Worm (Caenorhabditis elegans) whole organism, L4/young adult: ENCODE data around the gene exp-2.

Source experiments
- W03F9.2 ChIP-seq: fragments of 150-350 bp; optimal IDR thresholded peaks from 2 replicates; lab custom pipeline; 2014; ENCODE audit warnings: missing biosample characterization, missing genetic modification characterization
- him-1 ChIP-seq: sonication (generic microtip); optimal IDR thresholded peaks from 2 replicates; lab custom pipeline; 2016; ENCODE audit warnings: missing genotype, missing genetic modification reagents, missing genetic modification characterization, missing compliant biosample characterization

DNA sequence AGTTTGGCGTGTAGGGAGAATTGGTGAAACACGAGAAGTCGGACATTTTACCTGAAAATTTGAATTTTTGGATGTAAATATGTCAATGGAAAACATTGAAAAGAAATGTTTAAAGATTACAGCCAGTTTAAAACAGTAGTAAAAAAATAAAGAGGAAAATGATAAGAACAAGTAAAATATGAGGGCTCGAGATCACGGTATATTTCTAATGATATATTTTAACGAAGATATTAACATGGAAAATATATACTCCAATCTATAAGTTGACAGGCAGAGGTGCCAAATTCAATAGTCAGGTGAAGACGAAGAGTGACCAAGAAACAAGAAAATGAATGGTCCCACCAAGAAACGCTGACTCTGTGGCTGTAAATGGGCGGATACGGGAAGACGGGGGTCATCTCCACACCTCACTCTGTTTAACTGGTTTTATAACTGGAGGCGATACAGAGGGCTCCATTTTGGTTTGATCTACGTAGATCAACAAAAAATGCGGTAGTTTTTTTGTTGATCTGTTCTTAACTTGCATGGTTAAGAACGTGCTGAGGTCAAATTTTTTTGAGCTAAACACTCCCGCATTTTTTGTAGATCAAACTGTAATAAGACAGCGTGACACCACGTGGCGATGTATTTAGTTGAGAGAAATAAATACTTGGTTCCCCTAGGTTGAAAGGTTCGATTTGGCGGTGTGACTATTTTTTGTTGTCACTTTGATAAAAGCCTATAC is 10.9 kb upstream of the exp-2 start, which contains the start of gene ceh-49:
- TF ChIP-seq him-1: no peak
- TF ChIP-seq W03F9.2 (tag; lab: Kevin White, UChicago): no peak
